Worm (Caenorhabditis elegans): Measurements from ENCODE around the gene nlp-48.
"Not testable (repeated sequence)": the region's sequence is repeated elsewhere in the genome, so short reads cannot be mapped to it uniquely, and the experiment has no call there.

The nlp-48 gene

DNA sequence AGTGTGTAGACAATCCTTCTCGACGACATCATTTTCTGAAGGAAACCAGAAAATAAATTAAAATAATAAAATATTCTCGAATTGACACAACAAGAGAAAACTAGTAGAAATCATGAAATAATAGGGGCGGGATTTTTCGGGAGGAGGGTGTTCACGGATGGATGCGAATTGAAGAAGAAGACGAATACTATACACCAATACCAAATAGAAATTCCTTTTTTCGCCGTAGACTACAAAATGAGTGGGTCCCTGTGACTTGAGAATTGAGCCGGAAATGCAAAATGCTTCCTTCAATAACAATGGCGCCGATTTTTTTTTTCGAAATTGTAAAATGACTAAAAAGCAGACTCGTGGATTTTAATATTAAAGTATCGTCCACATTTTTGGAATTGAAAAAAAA is at the start of gene nlp-48:
Gene nlp-48, minus strand, starts transcription at position 101 of the 400 bp plus-strand sequence.
- no peak for TF ChIP-seq ztf-11 (tag; optimal IDR thresholded peaks at IDR 0.05)
- TF ChIP-seq Y75B8A.6 (GFP tag; IDR thresholded peaks at IDR 0.05): no peak
- no peak for TF ChIP-seq nhr-77 (tag; optimal IDR thresholded peaks at IDR 0.05)
- TF ChIP-seq aha-1 (tag): no peak
- no peak for TF ChIP-seq ceh-62 (tag; optimal IDR thresholded peaks at IDR 0.05)
- no peak for TF ChIP-seq lin-29 (GFP tag; IDR thresholded peaks at IDR 0.05)
- TF ChIP-seq aly-2 (tag; optimal IDR thresholded peaks at IDR 0.05): no peak
- TF ChIP-seq mdt-29 (GFP tag; IDR thresholded peaks at IDR 0.05): no peak
- no peak for TF ChIP-seq dmd-6 (GFP tag; IDR thresholded peaks at IDR 0.05)
- TF ChIP-seq F37D6.2 (tag; optimal IDR thresholded peaks at IDR 0.05): no peak
- TF ChIP-seq mep-1 (tag; optimal IDR thresholded peaks at IDR 0.05): no peak
- no peak for TF ChIP-seq fos-1 (tag; optimal IDR thresholded peaks at IDR 0.05)

- TF ChIP-seq lin-15B (tag; optimal IDR thresholded peaks at IDR 0.05): no peak
- no peak for TF ChIP-seq F37D6.2 (tag; optimal IDR thresholded peaks at IDR 0.05)
- TF ChIP-seq mxl-2 (GFP tag; conservative IDR thresholded peaks at IDR 0.05): no peak
- no peak for TF ChIP-seq skn-1 (tag; optimal IDR thresholded peaks at IDR 0.05)
- TF ChIP-seq nhr-76 (tag; optimal IDR thresholded peaks at IDR 0.05): no peak
- no peak for TF ChIP-seq zfp-3 (GFP tag; conservative IDR thresholded peaks at IDR 0.05)
- TF ChIP-seq tra-1 (GFP tag; IDR thresholded peaks at IDR 0.05): no peak
- no peak for TF ChIP-seq fkh-10 (GFP tag; optimal IDR thresholded peaks at IDR 0.05)
- TF ChIP-seq nhr-10 (tag; optimal IDR thresholded peaks at IDR 0.05): no peak
- no peak for TF ChIP-seq zip-2 (tag; optimal IDR thresholded peaks at IDR 0.05)
- no peak for TF ChIP-seq ceh-28 (tag; optimal IDR thresholded peaks at IDR 0.05)
- no peak for TF ChIP-seq nhr-102 (tag; optimal IDR thresholded peaks at IDR 0.05)
- no peak for TF ChIP-seq snpc-4 (tag; optimal IDR thresholded peaks at IDR 0.05)
Observed at ce11 chrIII:9449831-9450230, 48.9 kb upstream of the nlp-48 start, which contains the start of gene F54C8.6. F54C8.6 (minus strand) TSS chrIII:9449931.

DNA sequence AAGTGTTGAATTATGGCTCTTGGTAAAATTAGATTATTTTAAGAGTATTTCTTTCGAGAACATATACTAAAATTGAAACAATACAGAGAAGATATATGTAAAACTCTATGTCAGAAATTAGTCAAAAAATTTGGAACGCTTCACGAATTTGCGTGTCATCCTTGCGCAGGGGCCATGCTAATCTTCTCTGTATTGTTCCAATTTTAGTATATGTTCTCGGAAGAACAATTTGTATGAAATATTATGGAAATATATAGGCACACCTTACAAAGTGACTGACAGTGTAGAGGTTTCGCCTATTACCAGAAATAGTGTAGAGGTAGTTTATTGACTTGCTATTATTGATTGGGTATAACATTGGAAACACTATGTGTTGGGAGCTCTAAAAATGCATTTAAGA is 46.7 kb upstream of the nlp-48 start:
- 0 out of 2 replicates have a peak, but pooled peaks have one; percentile 11 for TF ChIP-seq F26F4.8 (GFP tag; conservative IDR thresholded peaks at IDR 0.05)

ce11 chrIII:9445699-9446098 is 44.8 kb upstream of the nlp-48 start:
- TF ChIP-seq unc-62 (GFP tag; optimal IDR thresholded peaks at IDR 0.05 in 1 of 2) (peak in 1 of 2 experiments; percentile 36), aha-1 (tag) (peak; percentile 31)
- TF ChIP-seq unc-62 (tag; optimal IDR thresholded peaks at IDR 0.05): not testable (repeated sequence)

DNA sequence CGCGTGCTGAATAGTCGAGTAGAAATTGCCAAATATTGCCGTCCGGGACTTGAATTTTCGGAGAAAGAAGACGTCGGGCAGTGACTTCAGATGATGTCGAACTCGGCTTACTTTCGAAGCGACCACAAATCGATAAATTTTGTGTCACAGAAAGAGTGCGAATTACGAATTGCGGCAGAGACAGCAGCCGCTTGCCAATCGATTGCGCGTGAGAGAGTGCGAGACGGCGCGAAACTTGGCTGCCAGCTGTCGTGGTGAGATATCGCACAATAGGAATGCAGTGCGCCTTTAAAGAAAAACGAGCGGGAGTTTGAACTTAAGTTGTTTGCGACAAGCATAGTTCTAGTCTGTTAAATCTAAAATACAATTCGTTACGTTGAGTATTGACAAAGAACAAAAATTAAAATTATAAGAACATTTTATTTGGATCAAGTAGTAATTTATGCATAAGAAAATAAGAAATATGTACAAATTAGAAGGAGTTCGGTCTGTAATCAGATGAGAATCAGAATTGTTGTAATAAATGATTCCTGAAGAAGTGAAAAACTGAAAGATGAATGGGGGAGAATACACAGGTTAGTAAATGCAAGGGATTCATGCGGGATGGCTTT is 42.6 kb upstream of the nlp-48 start, which contains the start of gene pir-2:
Gene pir-2, minus strand, starts transcription at position 218 of the 611 bp plus-strand sequence.
- TF ChIP-seq dmd-6 (GFP tag; IDR thresholded peaks at IDR 0.05) (peak; percentile 61), sdz-12 (GFP tag; optimal IDR thresholded peaks at IDR 0.05) (no peak), duxl-1 (tag; optimal IDR thresholded peaks at IDR 0.05; ENCODE audit: poor library complexity) (peak; percentile 29), vab-7 (GFP tag; IDR thresholded peaks at IDR 0.05) (peak; percentile 41; the same call in 1 of the 2 replicates), daf-16 (GFP tag; optimal IDR thresholded peaks at IDR 0.05) (no peak), daf-16 (tag; optimal IDR thresholded peaks at IDR 0.05) (peak; percentile 21), zip-11 (GFP tag; IDR thresholded peaks at IDR 0.05) (no peak), ctbp-1 (GFP tag; IDR thresholded peaks at IDR 0.05) (peak; percentile 38; the same call in 1 of the 2 replicates), F10B5.3 (tag; optimal IDR thresholded peaks at IDR 0.05) (no peak), ceh-28 (tag; optimal IDR thresholded peaks at IDR 0.05) (peak; percentile 89), nhr-28 (tag; optimal IDR thresholded peaks at IDR 0.05) (peak; percentile 69), madf-9 (GFP tag; conservative IDR thresholded peaks at IDR 0.05) (no peak), F37D6.2 (tag; optimal IDR thresholded peaks at IDR 0.05) (peak; percentile 49), lsy-2 (tag; optimal IDR thresholded peaks at IDR 0.05) (peak; percentile 64 to 92), zfp-2 (tag; optimal IDR thresholded peaks at IDR 0.05) (peak; percentile 16), Y5F2A.4 (GFP tag; optimal IDR thresholded peaks at IDR 0.05) (no peak), ceh-32 (tag; optimal IDR thresholded peaks at IDR 0.05; ENCODE audit: poor library complexity) (no peak), nhr-48 (tag; optimal IDR thresholded peaks at IDR 0.05) (peak; percentile 7), hlh-11 (tag; optimal IDR thresholded peaks at IDR 0.05) (peak; percentile 92), nhr-77 (tag; optimal IDR thresholded peaks at IDR 0.05) (peak; percentile 31), F44E2.7 (GFP tag; IDR thresholded peaks at IDR 0.05) (peak; percentile 63; the same call in 1 of the 2 replicates), nhr-237 (tag; optimal IDR thresholded peaks at IDR 0.05) (no peak), lin-39 (tag; optimal IDR thresholded peaks at IDR 0.05) (no peak)

All from whole organism, L4 larva.